Fruit fly (Drosophila melanogaster): ENCODE measurements around the gene CG5890.

The CG5890 gene

DNA sequence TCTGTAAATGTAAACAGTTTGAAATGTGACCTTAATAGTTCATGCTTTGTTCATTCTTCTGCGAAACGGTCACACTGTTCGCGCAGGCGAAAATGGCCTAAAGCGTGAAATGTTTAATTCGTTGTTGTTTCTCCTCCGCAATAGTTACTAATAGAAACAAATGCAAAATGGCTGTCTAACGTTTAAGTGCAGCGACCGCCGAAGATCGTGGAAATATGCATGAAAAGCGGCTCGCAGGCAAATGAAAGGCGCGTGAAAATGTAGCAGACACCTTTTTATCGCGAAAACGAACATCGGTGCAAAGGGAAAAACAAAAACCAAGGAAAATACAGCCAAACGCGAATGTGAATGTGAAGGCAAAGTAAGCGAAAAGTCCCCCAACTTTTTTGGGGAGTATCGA lies 26.0 kb downstream of the CG5890 start, which contains the start of gene SppL (continued):
- no peak for TF ChIP-seq tio (GFP tag; optimal IDR thresholded peaks at IDR 0.05)
- TF ChIP-seq E2f2 (GFP tag; IDR thresholded peaks at IDR 0.05), result peak; percentile 27; the same call in 1 of the 2 replicates
- no peak for TF ChIP-seq Trl (optimal IDR thresholded peaks at IDR 0.05)
- no peak for TF ChIP-seq Trl (GFP tag; optimal IDR thresholded peaks at IDR 0.05)
- TF ChIP-seq Doc2 (GFP tag; IDR thresholded peaks at IDR 0.05), result no peak
- TF ChIP-seq stc (GFP tag; IDR thresholded peaks at IDR 0.05), result no peak
- no peak for TF ChIP-seq CG2116 (GFP tag; optimal IDR thresholded peaks at IDR 0.05)
- no peak for TF ChIP-seq NFAT (GFP tag; IDR thresholded peaks at IDR 0.05)
- peak; percentile 52 for TF ChIP-seq psq (GFP tag; optimal IDR thresholded peaks at IDR 0.05)
- TF ChIP-seq CG13624 (GFP tag; optimal IDR thresholded peaks at IDR 0.05), result no peak
- TF ChIP-seq CG3163 (GFP tag; optimal IDR thresholded peaks at IDR 0.05), result no peak
- no peak for TF ChIP-seq Hey (tag; optimal IDR thresholded peaks at IDR 0.05)
- TF ChIP-seq ATbp (GFP tag; optimal IDR thresholded peaks at IDR 0.05), result no peak
- TF ChIP-seq bcd (GFP tag; optimal IDR thresholded peaks at IDR 0.05), result no peak
- TF ChIP-seq odd (GFP tag; optimal IDR thresholded peaks at IDR 0.05), result no peak
- TF ChIP-seq CG4404 (GFP tag; IDR thresholded peaks at IDR 0.05), result no peak
- TF ChIP-seq CG34376 (GFP tag; optimal IDR thresholded peaks at IDR 0.05), result no peak
- TF ChIP-seq tup (GFP tag; optimal IDR thresholded peaks at IDR 0.05), result no peak
- TF ChIP-seq shn (GFP tag; optimal IDR thresholded peaks at IDR 0.05), result no peak
- no peak for TF ChIP-seq Atf3 (GFP tag; optimal IDR thresholded peaks at IDR 0.05)
- no peak for TF ChIP-seq CG12236 (GFP tag; optimal IDR thresholded peaks at IDR 0.05)
- TF ChIP-seq Ptx1 (GFP tag; IDR thresholded peaks at IDR 0.05), result no peak
- no peak for TF ChIP-seq CG12071 (GFP tag; optimal IDR thresholded peaks at IDR 0.05)
- no peak for TF ChIP-seq onecut (GFP tag; IDR thresholded peaks at IDR 0.05)
- no peak for TF ChIP-seq CG14965 (GFP tag; optimal IDR thresholded peaks at IDR 0.05; ENCODE audit: borderline replicate concordance)
- TF ChIP-seq HmgD (GFP tag; optimal IDR thresholded peaks at IDR 0.05), result no peak
- no peak for TF ChIP-seq NC2α (GFP tag; optimal IDR thresholded peaks at IDR 0.05)
- no peak for TF ChIP-seq croc (GFP tag; conservative IDR thresholded peaks at IDR 0.05)
- TF ChIP-seq Neu2 (GFP tag; optimal IDR thresholded peaks at IDR 0.05; ENCODE audit: borderline replicate concordance), result no peak
- no peak for TF ChIP-seq Eip74EF (GFP tag; optimal IDR thresholded peaks at IDR 0.05)
- no peak for TF ChIP-seq Dip3 (GFP tag; optimal IDR thresholded peaks at IDR 0.05)
- no peak for TF ChIP-seq Atf6 (GFP tag; IDR thresholded peaks at IDR 0.05)
- TF ChIP-seq cad (GFP tag; optimal IDR thresholded peaks at IDR 0.05), result no peak
- TF ChIP-seq CG4282 (GFP tag; optimal IDR thresholded peaks at IDR 0.05), result no peak
- TF ChIP-seq row (GFP tag; IDR thresholded peaks at IDR 0.05), result no peak
- no peak for TF ChIP-seq esg (GFP tag; conservative IDR thresholded peaks at IDR 0.05)
- no peak for TF ChIP-seq h (optimal IDR thresholded peaks at IDR 0.05)
- peak; percentile 26; the same call in 1 of the 3 replicates for TF ChIP-seq Opbp (GFP tag; IDR thresholded peaks at IDR 0.05; ENCODE audit: partially characterized antibody)
- TF ChIP-seq tx (GFP tag; optimal IDR thresholded peaks at IDR 0.05), result no peak
- TF ChIP-seq CG15011 (GFP tag; optimal IDR thresholded peaks at IDR 0.05), result no peak
- TF ChIP-seq Med (GFP tag), result peak; percentile 66
- TF ChIP-seq danr (GFP tag; IDR thresholded peaks at IDR 0.05), result no peak
- no peak for TF ChIP-seq CG30403 (GFP tag; optimal IDR thresholded peaks at IDR 0.05)
- TF ChIP-seq chm (GFP tag; IDR thresholded peaks at IDR 0.05), result no peak
- no peak for TF ChIP-seq Dll (GFP tag; IDR thresholded peaks at IDR 0.05; ENCODE audit: partially characterized antibody)
- TF ChIP-seq dysf (GFP tag; IDR thresholded peaks at IDR 0.05), result no peak
- TF ChIP-seq gsb-n (tag; optimal IDR thresholded peaks at IDR 0.05), result no peak
- TF ChIP-seq nmo (GFP tag; optimal IDR thresholded peaks at IDR 0.05), result no peak
- TF ChIP-seq ap (GFP tag; IDR thresholded peaks at IDR 0.05), result no peak
- no peak for TF ChIP-seq NfI (GFP tag; optimal IDR thresholded peaks at IDR 0.05)
- TF ChIP-seq CG9727 (GFP tag; optimal IDR thresholded peaks at IDR 0.05), result no peak
- TF ChIP-seq az2 (GFP tag; optimal IDR thresholded peaks at IDR 0.05), result no peak
- no peak for TF ChIP-seq hth (optimal IDR thresholded peaks at IDR 0.05)
- TF ChIP-seq CG6272 (GFP tag; IDR thresholded peaks at IDR 0.05), result no peak
